Worm (Caenorhabditis elegans): ENCODE results near the gene C14C10.2.

DNA sequence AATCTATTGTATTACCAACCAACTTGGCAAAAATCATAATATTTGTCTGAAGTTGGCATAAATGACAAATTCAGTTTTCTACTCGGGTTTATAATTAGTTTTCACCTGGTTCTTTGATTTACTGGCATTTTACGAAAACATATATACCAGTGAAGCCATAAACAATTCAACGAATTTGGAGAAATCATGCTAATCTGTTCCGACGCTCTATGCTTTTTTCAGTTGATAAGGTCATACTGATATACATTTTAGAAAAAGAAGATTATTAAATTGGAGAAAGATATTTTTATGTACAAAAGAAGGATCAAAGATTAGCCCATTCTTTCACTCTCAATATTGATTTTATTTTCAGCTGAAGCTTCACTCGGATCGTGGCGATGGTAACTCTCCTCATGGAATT, 5.5 kb downstream of the C14C10.2 start:
- TF ChIP-seq him-1 (tag; optimal IDR thresholded peaks at IDR 0.05): no peak
- TF ChIP-seq W03F9.2 (tag; optimal IDR thresholded peaks at IDR 0.05): no peak
- no peak for TF ChIP-seq dao-5 (tag; optimal IDR thresholded peaks at IDR 0.05)
